Worm (Caenorhabditis elegans) whole organism, L4/young adult: ENCODE data around the gene C45G9.10.

Experiments used
- W03F9.2 ChIP-seq: fragments of 150-350 bp; optimal IDR thresholded peaks from 2 replicates; lab custom pipeline; 2014; ENCODE audit warnings: missing biosample characterization, missing genetic modification characterization
- dao-5 ChIP-seq: sonication (generic microtip); optimal IDR thresholded peaks from 2 replicates; lab custom pipeline; 2016; ENCODE audit warnings: missing genotype, missing genetic modification characterization, moderate library complexity, missing compliant biosample characterization
- him-1 ChIP-seq: sonication (generic microtip); optimal IDR thresholded peaks from 2 replicates; lab custom pipeline; 2016; ENCODE audit warnings: missing genotype, missing genetic modification reagents, missing genetic modification characterization, missing compliant biosample characterization

ce11 chrIII:5023642-5024041 is 38.1 kb downstream of the C45G9.10 start:
- no peak for TF ChIP-seq him-1
- TF ChIP-seq dao-5 (tag; lab: Kevin White, UChicago), result no peak
- no peak for TF ChIP-seq W03F9.2 (tag; lab: Kevin White, UChicago)
